Fruit fly (Drosophila melanogaster) whole organism, wandering third instar larva: Measurements from ENCODE around the gene shps.

Experiments
- Myc ChIP-seq: fragments of >200 bp; optimal IDR thresholded peaks from 2 replicates; lab custom pipeline; 2017
- lola ChIP-seq: fragments of >200 bp; optimal IDR thresholded peaks from 2 replicates; lab custom pipeline; 2017; ENCODE audit warnings: missing biosample characterization, missing genetic modification characterization
- rgr ChIP-seq: fragments of 200-800 bp; sonication (Bioruptor generic); optimal IDR thresholded peaks from 3 replicates; lab custom pipeline; 2016; ENCODE audit warnings: missing biosample characterization, mild to moderate bottlenecking, missing genetic modification characterization

- TF ChIP-seq lola (GFP tag; lab: Kevin White, UChicago) (no peak), rgr (GFP tag; lab: Kevin White, UChicago) (no peak), Myc (no peak)
Observed at dm6 chr3R:24270034-24270433, 9.3 kb upstream of the shps start.
